Worm (Caenorhabditis elegans): ENCODE data around the gene K10C8.4.

Gene K10C8.4

DNA sequence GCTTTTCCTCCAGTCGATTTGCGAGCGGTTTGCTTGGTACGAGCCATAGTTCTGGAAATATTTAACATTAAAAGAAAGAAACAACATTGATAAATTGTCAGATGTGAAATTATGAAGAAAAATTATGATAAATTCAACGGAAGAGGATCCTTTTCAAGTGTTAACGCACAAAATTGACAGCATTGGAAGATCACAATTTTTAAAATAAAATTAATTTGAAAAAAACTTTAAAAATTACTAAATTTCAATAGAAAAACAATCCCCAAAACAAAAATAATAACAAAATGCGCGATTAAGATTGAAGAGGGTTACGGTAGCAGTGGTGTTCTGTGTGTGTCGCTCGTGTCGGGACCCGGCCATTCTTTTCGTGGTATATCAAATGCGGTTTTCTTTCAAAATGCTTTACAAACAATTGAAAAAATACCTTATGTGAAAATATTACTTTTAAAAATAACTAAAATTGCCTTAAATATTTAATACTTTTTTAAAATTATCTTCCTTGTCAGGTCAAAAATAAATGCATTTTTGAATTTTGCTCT, 35.7 kb upstream of the K10C8.4 start, which contains the start of gene his-74:
TSS of gene his-74 (minus strand) at position 51 of the 539 bp plus-strand sequence.
- TF ChIP-seq jun-1 (tag; optimal IDR thresholded peaks at IDR 0.05) (no peak), ZK546.5 (tag; optimal IDR thresholded peaks at IDR 0.05) (no peak), nhr-28 (tag; optimal IDR thresholded peaks at IDR 0.05) (no peak), nhr-237 (tag; optimal IDR thresholded peaks at IDR 0.05) (no peak), mdl-1 (tag; optimal IDR thresholded peaks at IDR 0.05) (no peak), lin-39 (tag; optimal IDR thresholded peaks at IDR 0.05) (no peak), nhr-43 (tag; optimal IDR thresholded peaks at IDR 0.05; ENCODE audit: poor library complexity, severe bottlenecking) (no peak), nhr-12 (tag; optimal IDR thresholded peaks at IDR 0.05) (no peak), elt-2 (tag; optimal IDR thresholded peaks at IDR 0.05) (no peak), skn-1 (tag; optimal IDR thresholded peaks at IDR 0.05) (no peak), unc-39 (tag; optimal IDR thresholded peaks at IDR 0.05) (no peak), mml-1 (tag; optimal IDR thresholded peaks at IDR 0.05) (no peak), aly-2 (tag; optimal IDR thresholded peaks at IDR 0.05) (no peak), egl-27 (tag; optimal IDR thresholded peaks at IDR 0.05) (no peak), hmg-11 (tag; optimal IDR thresholded peaks at IDR 0.05) (no peak), nhr-77 (tag; optimal IDR thresholded peaks at IDR 0.05) (no peak), ceh-9 (tag; optimal IDR thresholded peaks at IDR 0.05) (no peak), ceh-28 (tag; optimal IDR thresholded peaks at IDR 0.05) (no peak), ztf-4 (tag; optimal IDR thresholded peaks at IDR 0.05) (no peak)

DNA sequence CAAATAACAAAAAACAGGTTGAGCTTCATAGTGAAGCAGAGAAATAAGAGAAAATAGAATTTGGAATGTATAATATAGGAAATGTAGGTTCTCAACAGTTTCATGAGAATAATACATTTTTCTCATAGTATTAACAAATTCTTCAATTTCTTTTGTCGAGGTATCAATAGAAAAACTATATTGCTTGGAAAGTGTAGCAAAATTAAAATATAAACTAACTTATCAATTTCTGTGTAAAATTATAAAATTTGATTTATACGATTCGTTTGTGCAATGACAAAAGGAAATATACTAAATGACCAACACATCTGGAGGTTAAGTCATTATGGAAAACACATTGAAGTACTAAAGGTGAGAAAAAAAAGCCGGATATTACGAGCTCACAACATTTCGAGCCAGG, 34.4 kb upstream of the K10C8.4 start, which contains the start of gene W05B10.3:
TSS of gene W05B10.3 (minus strand) at position 101 of the 400 bp plus-strand sequence.
- TF ChIP-seq unc-39 (tag; optimal IDR thresholded peaks at IDR 0.05) (no peak), snpc-4 (tag; optimal IDR thresholded peaks at IDR 0.05) (no peak), R02D3.7 (tag; optimal IDR thresholded peaks at IDR 0.05) (no peak), nhr-77 (tag; optimal IDR thresholded peaks at IDR 0.05) (no peak), ztf-11 (tag; optimal IDR thresholded peaks at IDR 0.05) (no peak)

DNA sequence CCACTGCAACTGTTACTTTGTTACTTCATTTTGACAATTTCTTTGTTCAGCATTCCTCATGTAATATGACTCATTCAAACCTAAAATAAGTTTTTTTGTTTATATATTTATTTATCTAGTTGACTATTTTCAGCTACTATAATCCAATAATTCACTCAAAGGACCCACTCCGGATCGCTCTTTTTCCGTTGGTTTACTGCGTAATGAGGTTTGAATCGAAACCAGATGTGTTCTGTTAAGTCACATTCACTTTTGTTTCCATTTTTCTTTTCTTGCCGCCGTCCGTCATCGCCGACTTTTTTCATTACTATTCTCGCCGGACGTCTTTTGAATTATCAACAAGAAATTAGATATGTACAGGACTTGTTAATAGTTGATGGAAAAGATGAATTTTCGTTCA, 32.7 kb upstream of the K10C8.4 start:
- TF ChIP-seq ceh-82 (tag; optimal IDR thresholded peaks at IDR 0.05) (no peak), ztf-11 (tag; optimal IDR thresholded peaks at IDR 0.05) (no peak), nhr-28 (tag; optimal IDR thresholded peaks at IDR 0.05) (no peak)

DNA sequence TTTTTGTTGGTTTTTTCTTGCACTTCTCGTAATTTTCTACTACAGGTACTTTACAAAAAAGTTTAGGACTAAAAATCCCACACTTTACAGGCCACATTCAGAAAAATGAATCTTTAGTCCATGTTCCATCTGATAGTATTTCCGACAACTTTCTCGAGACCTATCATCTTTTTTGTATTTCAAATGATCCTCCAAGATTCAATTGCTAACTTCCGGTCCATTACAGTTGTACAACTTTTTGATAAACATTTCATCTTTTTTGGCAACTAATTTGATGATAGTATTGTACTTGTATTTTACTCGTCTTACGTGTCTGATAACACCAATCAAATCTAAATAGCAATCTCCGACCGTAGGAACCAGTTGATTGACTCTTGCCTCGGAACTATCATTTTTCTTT, 28.7 kb upstream of the K10C8.4 start:
- no peak for TF ChIP-seq hmg-11 (tag; optimal IDR thresholded peaks at IDR 0.05)
- no peak for TF ChIP-seq fkh-2 (tag; optimal IDR thresholded peaks at IDR 0.05)
- TF ChIP-seq ZK546.5 (tag; optimal IDR thresholded peaks at IDR 0.05) = no peak
- no peak for TF ChIP-seq elt-2 (tag; optimal IDR thresholded peaks at IDR 0.05)
- no peak for TF ChIP-seq mml-1 (tag; optimal IDR thresholded peaks at IDR 0.05)
- no peak for TF ChIP-seq pha-4 (tag; optimal IDR thresholded peaks at IDR 0.05)
- no peak for TF ChIP-seq nhr-11 (tag; optimal IDR thresholded peaks at IDR 0.05)
- no peak for TF ChIP-seq sea-2 (GFP tag; optimal IDR thresholded peaks at IDR 0.05)
- TF ChIP-seq aly-2 (tag; optimal IDR thresholded peaks at IDR 0.05) = no peak
- no peak for TF ChIP-seq ztf-4 (tag; optimal IDR thresholded peaks at IDR 0.05)
- no peak for TF ChIP-seq pqm-1 (tag; optimal IDR thresholded peaks at IDR 0.05)
- no peak for TF ChIP-seq fos-1 (tag; optimal IDR thresholded peaks at IDR 0.05)
- no peak for TF ChIP-seq ceh-16 (tag; optimal IDR thresholded peaks at IDR 0.05)
- no peak for TF ChIP-seq lin-39 (tag; optimal IDR thresholded peaks at IDR 0.05)

DNA sequence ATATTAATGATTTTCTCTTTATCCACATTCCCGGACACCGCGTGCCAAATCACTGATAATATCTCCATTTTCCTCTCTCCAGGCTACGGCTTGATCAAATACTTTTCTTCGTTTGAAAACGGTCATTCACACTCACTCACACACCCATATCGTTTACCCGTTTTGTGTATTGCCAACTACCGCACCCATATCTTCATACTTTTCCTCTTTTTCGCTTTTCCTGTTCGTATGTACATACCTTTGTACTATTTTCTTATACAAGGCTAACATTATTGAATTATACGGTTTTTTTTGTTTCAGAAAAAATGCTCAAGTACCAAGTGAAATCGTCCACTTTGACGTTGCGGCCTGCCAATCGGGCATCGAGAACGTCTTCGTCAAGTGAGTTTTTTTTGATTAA, 28.1 kb upstream of the K10C8.4 start, which contains the start of gene W05B10.4:
TSS of gene W05B10.4 (plus strand) at position 301 of the 400 bp plus-strand sequence.
- TF ChIP-seq elt-1 (tag; optimal IDR thresholded peaks at IDR 0.05) (no peak), nhr-77 (tag; optimal IDR thresholded peaks at IDR 0.05) (no peak), ztf-4 (tag; optimal IDR thresholded peaks at IDR 0.05) (no peak), aly-2 (tag; optimal IDR thresholded peaks at IDR 0.05) (no peak), elt-3 (tag; optimal IDR thresholded peaks at IDR 0.05) (no peak), nhr-28 (tag; optimal IDR thresholded peaks at IDR 0.05) (no peak), sea-2 (GFP tag; optimal IDR thresholded peaks at IDR 0.05) (no peak), nhr-23 (tag; optimal IDR thresholded peaks at IDR 0.05) (no peak), mml-1 (tag; optimal IDR thresholded peaks at IDR 0.05) (no peak), elt-2 (tag; optimal IDR thresholded peaks at IDR 0.05) (no peak), egl-27 (tag; optimal IDR thresholded peaks at IDR 0.05) (no peak), unc-62 (GFP tag; optimal IDR thresholded peaks at IDR 0.05) (no peak), snpc-4 (tag; optimal IDR thresholded peaks at IDR 0.05) (no peak), skn-1 (tag; optimal IDR thresholded peaks at IDR 0.05) (no peak), nfya-1 (tag; optimal IDR thresholded peaks at IDR 0.05; ENCODE audit: insufficient read depth) (no peak), nhr-76 (tag; optimal IDR thresholded peaks at IDR 0.05) (no peak), nhr-11 (tag; optimal IDR thresholded peaks at IDR 0.05) (no peak)

All from whole organism, L3 larva.